Fruit fly (Drosophila melanogaster): Measurements from ENCODE around the gene CG14985.

Gene CG14985

DNA sequence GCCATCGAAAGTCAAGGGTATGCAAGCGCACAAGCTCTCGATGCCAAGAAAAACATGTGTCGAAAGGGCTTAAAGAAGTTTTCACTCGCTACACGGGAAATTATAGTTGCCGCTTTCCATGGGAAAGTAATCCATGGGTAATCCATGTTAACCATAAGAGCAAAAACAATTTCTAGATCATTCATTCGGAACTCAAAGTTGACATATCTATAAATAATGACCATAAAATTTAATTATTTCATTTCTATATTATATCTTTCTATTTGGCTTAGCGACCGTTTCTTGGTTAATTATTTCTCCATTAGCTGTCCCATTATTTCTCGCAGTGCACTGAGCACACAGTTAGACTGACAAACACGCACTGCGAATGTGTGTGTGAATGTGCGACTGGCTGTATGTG, 2.6 kb upstream of the CG14985 start (continued):
- TF ChIP-seq CG17829 (tag; optimal IDR thresholded peaks at IDR 0.05) = no peak
- no peak for TF ChIP-seq sr (GFP tag; IDR thresholded peaks at IDR 0.05)
- TF ChIP-seq trem (tag; optimal IDR thresholded peaks at IDR 0.05) = no peak
- TF ChIP-seq al (GFP tag; IDR thresholded peaks at IDR 0.05) = no peak
- TF ChIP-seq CG18764 (GFP tag; optimal IDR thresholded peaks at IDR 0.05) = no peak
- no peak for TF ChIP-seq E2f2 (GFP tag; IDR thresholded peaks at IDR 0.05)
- no peak for TF ChIP-seq eyg (GFP tag; optimal IDR thresholded peaks at IDR 0.05)
- no peak for TF ChIP-seq peb (GFP tag; IDR thresholded peaks at IDR 0.05)
- no peak for TF ChIP-seq gsb (GFP tag; IDR thresholded peaks at IDR 0.05)
- TF ChIP-seq Xrp1 (GFP tag; IDR thresholded peaks at IDR 0.05) = no peak
- no peak for TF ChIP-seq bab2 (GFP tag; optimal IDR thresholded peaks at IDR 0.05)
- no peak for TF ChIP-seq CG10462 (GFP tag; optimal IDR thresholded peaks at IDR 0.05)
- no peak for TF ChIP-seq Vsx1 (GFP tag; optimal IDR thresholded peaks at IDR 0.05)
- no peak for TF ChIP-seq Hr39 (optimal IDR thresholded peaks at IDR 0.05)
- peak; percentile 16 for TF ChIP-seq Abd-B (GFP tag; optimal IDR thresholded peaks at IDR 0.05)
- no peak for TF ChIP-seq croc (GFP tag; conservative IDR thresholded peaks at IDR 0.05)
- TF ChIP-seq CG3065 (GFP tag; optimal IDR thresholded peaks at IDR 0.05) = no peak
- no peak for TF ChIP-seq ro (GFP tag; IDR thresholded peaks at IDR 0.05)
- TF ChIP-seq fd102C (GFP tag; optimal IDR thresholded peaks at IDR 0.05) = no peak
- TF ChIP-seq gsb-n (tag; optimal IDR thresholded peaks at IDR 0.05) = no peak
- TF ChIP-seq CG12744 (GFP tag; optimal IDR thresholded peaks at IDR 0.05) = no peak
- TF ChIP-seq bsh (GFP tag; optimal IDR thresholded peaks at IDR 0.05) = peak in 1 of 2 experiments; percentile 15
- no peak for TF ChIP-seq Lim3 (GFP tag; IDR thresholded peaks at IDR 0.05)
- no peak for TF ChIP-seq dati (GFP tag; IDR thresholded peaks at IDR 0.05)
- no peak for TF ChIP-seq Neu2 (GFP tag; optimal IDR thresholded peaks at IDR 0.05; ENCODE audit: borderline replicate concordance)
- peak; percentile 22; the same call in 1 of the 2 replicates for TF ChIP-seq CG31441 (GFP tag; IDR thresholded peaks at IDR 0.05)
- no peak for TF ChIP-seq vnd (GFP tag; IDR thresholded peaks at IDR 0.05; ENCODE audit: partially characterized antibody)
- no peak for TF ChIP-seq CG2889 (GFP tag; IDR thresholded peaks at IDR 0.05)
- TF ChIP-seq CG6654 (GFP tag; optimal IDR thresholded peaks at IDR 0.05) = no peak
- TF ChIP-seq hkb (optimal IDR thresholded peaks at IDR 0.05) = no peak
- no peak for TF ChIP-seq hkb (GFP tag; IDR thresholded peaks at IDR 0.05)
- TF ChIP-seq ken (GFP tag; IDR thresholded peaks at IDR 0.05) = no peak
- TF ChIP-seq CG12391 (tag; optimal IDR thresholded peaks at IDR 0.05) = peak; percentile 40
- no peak for TF ChIP-seq CG8281 (tag; optimal IDR thresholded peaks at IDR 0.05)
- TF ChIP-seq CG1603 (tag; optimal IDR thresholded peaks at IDR 0.05) = no peak
- no peak for TF ChIP-seq CG1647 (GFP tag; optimal IDR thresholded peaks at IDR 0.05)
- no peak for TF ChIP-seq bowl (GFP tag; IDR thresholded peaks at IDR 0.05)
- peak; percentile 64 for TF ChIP-seq grau (tag; optimal IDR thresholded peaks at IDR 0.05)
- TF ChIP-seq Oaz (GFP tag; IDR thresholded peaks at IDR 0.05) = no peak
- no peak for TF ChIP-seq Side (GFP tag; optimal IDR thresholded peaks at IDR 0.05)
- TF ChIP-seq jigr1 (GFP tag; IDR thresholded peaks at IDR 0.05) = no peak
- no peak for TF ChIP-seq CG17912 (GFP tag; optimal IDR thresholded peaks at IDR 0.05)
- peak; percentile 42 for TF ChIP-seq CG8924 (tag; optimal IDR thresholded peaks at IDR 0.05)
- no peak for TF ChIP-seq Dad (GFP tag; optimal IDR thresholded peaks at IDR 0.05)
- no peak for TF ChIP-seq pho (GFP tag; optimal IDR thresholded peaks at IDR 0.05)
- no peak for TF ChIP-seq CG3407 (GFP tag; optimal IDR thresholded peaks at IDR 0.05)
- TF ChIP-seq emc (GFP tag; optimal IDR thresholded peaks at IDR 0.05) = no peak
- peak; percentile 18 for TF ChIP-seq CG7839 (tag; optimal IDR thresholded peaks at IDR 0.05)
- no peak for TF ChIP-seq CTCF (GFP tag; optimal IDR thresholded peaks at IDR 0.05)
- TF ChIP-seq CG3838 (GFP tag; optimal IDR thresholded peaks at IDR 0.05) = no peak
- no peak for TF ChIP-seq CG2116 (GFP tag; optimal IDR thresholded peaks at IDR 0.05)
- TF ChIP-seq CG14710 (tag; optimal IDR thresholded peaks at IDR 0.05) = no peak
- no peak for TF ChIP-seq dan (GFP tag; IDR thresholded peaks at IDR 0.05)
- peak; percentile 52 for TF ChIP-seq CG10209 (GFP tag; optimal IDR thresholded peaks at IDR 0.05)

All from whole organism, embryonic.